Fruit fly (Drosophila melanogaster) Kc167 (cell line): ENCODE measurements around the gene CG13877.

Source experiments
- Myc ChIP-seq: fragments of >200 bp; optimal IDR thresholded peaks from 2 replicates; lab custom pipeline; 2017; ENCODE audit warnings: missing external identifiers
- Sin3A ChIP-seq: fragments of >200 bp; optimal IDR thresholded peaks from 2 replicates; lab custom pipeline; 2018; ENCODE audit warnings: missing external identifiers
- h ChIP-seq: fragments of >200 bp; optimal IDR thresholded peaks from 3 replicates; lab custom pipeline; 2018; ENCODE audit warnings: missing external identifiers
- insv ChIP-seq: fragments of >200 bp; optimal IDR thresholded peaks from 3 replicates; lab custom pipeline; 2018; ENCODE audit warnings: missing external identifiers
- psq ChIP-seq: fragments of >200 bp; optimal IDR thresholded peaks from 2 replicates; lab custom pipeline; 2017; ENCODE audit warnings: missing external identifiers
- ttk ChIP-seq: sonication (Bioruptor generic); optimal IDR thresholded peaks from 2 replicates; lab custom pipeline; 2017; ENCODE audit warnings: missing external identifiers

The CG13877 gene

DNA sequence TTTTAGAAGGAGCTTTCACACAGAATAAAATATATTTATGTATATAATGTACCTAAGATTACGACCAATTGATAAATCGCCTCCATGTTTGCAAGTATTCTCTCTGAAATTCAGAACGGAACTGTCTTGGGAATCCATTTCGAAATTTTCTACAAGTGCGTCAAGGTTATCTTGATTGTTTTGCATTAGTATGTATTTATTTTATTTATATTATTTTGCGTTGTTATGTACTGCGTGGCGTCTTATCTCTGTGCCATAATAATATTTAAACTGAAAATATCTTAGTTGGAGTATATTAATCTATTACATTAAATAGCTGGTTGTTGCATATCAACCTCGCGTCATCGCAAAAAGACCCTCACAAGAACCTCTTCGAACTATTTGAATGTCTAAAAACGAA, 13.6 kb downstream of the CG13877 start, which contains the start of gene CG42846:
CG42846 (minus strand) TSS at position 101 of the 400 bp plus-strand sequence.
- TF ChIP-seq insv (lab: Kevin White, UChicago) (no peak), Myc (no peak), psq (lab: Kevin White, UChicago) (no peak), Sin3A (no peak), h (lab: Kevin White, UChicago) (no peak), ttk (no peak)

DNA sequence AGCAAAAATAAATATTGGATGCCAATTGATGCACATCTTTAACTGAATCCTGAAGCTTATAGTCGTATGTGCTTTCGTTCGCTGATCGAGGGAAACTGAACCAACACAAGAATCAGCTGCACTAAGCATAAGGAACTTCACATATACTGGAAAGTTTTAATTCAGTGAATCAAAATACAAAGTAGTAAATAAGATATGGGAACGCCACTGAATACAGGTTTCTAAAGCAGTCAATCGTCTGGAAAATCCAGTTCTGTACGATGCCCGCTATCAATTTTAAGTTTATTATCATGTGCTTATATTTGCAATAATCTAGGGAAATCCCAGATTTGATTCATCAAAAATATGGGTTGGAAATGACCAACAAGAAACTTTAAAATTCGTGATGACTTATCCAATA, 14.4 kb downstream of the CG13877 start, which contains the start of gene CG34454:
CG34454 (minus strand) TSS at position 84 of the 400 bp plus-strand sequence.
- TF ChIP-seq Sin3A (no peak), Myc (no peak), h (lab: Kevin White, UChicago) (no peak), insv (lab: Kevin White, UChicago) (no peak), ttk (no peak), psq (lab: Kevin White, UChicago) (no peak)

DNA sequence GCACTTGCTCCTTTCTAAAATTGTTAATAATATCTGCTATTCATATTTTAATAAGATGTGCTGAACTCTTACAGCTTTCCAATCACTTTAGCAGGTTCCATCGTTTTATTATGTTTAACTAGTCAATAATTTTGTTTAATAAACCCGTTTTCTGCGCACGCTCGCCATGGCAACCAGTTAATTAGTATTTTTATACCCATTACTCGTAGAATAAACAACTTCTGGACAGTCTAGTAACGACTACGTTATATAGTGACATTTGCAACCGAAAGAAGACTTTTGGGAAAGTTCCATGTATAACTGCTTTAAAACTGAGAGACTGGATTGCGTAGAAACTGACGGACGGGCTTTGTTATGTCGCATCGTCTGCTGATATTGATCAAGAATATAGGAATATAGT, 15.4 kb downstream of the CG13877 start, which contains the start of gene CG34453:
CG34453 (minus strand) TSS at position 101 of the 400 bp plus-strand sequence.
- TF ChIP-seq Sin3A (no peak), ttk (no peak), Myc (no peak), insv (lab: Kevin White, UChicago) (no peak), psq (lab: Kevin White, UChicago) (no peak), h (lab: Kevin White, UChicago) (no peak)

DNA sequence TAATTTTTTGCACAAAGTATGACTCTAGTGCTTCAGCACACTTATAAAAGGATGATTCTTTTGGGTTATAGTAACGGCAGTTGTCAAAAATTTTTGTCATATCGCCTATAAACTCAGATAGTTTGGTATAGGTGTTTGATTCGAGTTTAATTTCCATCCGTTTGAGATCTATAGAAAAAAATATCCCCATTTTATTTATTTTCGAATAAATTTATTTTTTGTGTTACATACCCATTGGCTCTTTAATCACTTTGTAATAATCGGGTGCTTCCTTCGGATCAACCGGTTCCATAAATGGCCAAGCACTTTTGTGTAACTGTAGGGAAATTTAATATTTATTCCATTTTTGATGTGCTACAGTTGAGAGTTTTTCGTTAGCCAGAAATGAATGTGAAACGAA, 16.5 kb downstream of the CG13877 start:
- TF ChIP-seq Myc (no peak), Sin3A (no peak), insv (lab: Kevin White, UChicago) (no peak), h (lab: Kevin White, UChicago) (no peak)

DNA sequence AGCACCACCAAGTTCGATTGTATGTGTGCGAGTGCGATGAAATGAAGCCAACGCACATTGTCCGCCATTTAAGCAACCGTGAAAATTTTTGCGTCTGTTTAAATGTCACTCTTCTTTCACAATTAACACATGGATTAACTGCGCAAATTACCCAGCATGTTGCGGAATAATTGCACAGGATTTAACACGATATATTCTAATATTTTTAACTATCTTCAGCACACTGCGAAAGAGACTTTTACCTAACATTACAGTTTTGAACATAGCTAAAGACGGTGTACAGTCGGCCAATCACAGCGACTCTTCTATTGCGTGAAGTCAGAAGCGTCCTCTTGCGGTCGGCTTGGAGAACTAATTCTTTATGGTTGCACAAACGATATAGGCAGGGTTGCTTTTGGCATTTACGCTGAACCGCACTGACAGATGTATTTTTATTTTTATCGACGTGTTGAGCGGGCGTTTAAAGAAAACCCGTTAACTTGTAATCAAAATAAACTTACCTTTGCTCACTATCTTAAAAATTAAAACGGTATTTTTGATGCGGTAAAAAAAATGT, 28.9 kb downstream of the CG13877 start:
- no peak for TF ChIP-seq Myc
- no peak for TF ChIP-seq psq (lab: Kevin White, UChicago)
- no peak for TF ChIP-seq Sin3A
- no peak for TF ChIP-seq insv (lab: Kevin White, UChicago)
- TF ChIP-seq h (lab: Kevin White, UChicago) = no peak
- no peak for TF ChIP-seq ttk

DNA sequence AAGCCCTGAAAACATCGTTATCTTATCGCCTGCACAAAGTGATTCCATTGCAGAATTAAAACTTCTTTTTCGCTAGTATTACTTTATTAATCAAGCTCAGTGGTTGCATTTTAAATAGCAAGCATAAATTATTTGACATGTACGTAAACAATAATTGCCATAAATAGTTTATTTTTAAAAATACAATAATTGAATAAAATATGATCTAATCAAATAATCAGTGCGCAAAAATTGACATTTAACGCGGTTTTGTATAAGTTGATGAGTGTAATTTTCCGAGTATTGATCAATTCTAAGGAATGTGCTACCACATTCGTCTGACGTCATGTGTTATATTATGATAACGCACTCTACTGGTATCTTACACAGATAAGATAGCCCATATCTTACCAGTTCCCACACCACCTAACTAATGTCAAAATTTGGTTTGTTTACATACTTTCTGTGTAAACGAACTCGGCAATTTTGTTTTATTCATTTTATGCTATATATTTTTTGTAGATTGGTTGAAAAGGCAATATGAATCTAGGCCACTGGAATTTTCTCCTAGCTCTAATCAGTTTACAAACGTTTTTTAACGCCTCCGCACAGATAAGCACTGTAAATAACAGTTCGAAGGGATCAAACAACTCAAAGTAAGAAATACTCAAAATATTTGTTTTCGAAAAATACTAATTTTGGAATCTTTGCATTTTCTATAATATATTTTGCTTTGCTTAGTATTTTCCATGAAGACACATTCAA, 29.8 kb downstream of the CG13877 start, which contains the start of gene mthl14:
mthl14 (plus strand) TSS at position 10 of the 744 bp plus-strand sequence.
- TF ChIP-seq Myc (no peak), h (lab: Kevin White, UChicago) (no peak), insv (lab: Kevin White, UChicago) (no peak), Sin3A (no peak), ttk (no peak), psq (lab: Kevin White, UChicago) (no peak)

DNA sequence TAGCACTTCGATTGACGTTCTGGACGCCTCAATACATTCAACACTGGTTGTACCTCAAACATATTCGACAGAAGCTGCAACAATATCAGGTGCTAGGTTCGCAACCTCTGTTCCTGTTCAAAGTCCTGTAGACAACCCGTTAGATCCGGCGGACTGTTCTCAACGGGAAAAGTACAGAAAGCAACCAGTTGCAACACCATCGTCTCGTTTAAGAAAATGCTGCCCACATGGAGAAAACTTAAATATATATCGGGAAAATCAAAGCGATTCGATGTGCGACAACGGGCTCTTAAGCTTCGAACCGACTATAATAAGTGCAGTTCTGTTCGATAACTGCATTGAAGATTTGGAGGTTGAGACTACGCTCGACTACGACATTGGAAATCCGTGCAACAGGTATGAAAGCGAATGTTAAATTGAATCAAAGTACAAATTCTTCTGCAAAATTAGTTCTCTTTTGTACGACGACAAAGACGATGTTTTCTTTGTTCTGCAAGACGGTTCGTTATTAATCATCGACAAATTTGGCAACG, 30.4 kb downstream of the CG13877 start:
- TF ChIP-seq insv (lab: Kevin White, UChicago) (no peak), ttk (no peak), psq (lab: Kevin White, UChicago) (no peak), Myc (no peak), Sin3A (no peak), h (lab: Kevin White, UChicago) (no peak)

DNA sequence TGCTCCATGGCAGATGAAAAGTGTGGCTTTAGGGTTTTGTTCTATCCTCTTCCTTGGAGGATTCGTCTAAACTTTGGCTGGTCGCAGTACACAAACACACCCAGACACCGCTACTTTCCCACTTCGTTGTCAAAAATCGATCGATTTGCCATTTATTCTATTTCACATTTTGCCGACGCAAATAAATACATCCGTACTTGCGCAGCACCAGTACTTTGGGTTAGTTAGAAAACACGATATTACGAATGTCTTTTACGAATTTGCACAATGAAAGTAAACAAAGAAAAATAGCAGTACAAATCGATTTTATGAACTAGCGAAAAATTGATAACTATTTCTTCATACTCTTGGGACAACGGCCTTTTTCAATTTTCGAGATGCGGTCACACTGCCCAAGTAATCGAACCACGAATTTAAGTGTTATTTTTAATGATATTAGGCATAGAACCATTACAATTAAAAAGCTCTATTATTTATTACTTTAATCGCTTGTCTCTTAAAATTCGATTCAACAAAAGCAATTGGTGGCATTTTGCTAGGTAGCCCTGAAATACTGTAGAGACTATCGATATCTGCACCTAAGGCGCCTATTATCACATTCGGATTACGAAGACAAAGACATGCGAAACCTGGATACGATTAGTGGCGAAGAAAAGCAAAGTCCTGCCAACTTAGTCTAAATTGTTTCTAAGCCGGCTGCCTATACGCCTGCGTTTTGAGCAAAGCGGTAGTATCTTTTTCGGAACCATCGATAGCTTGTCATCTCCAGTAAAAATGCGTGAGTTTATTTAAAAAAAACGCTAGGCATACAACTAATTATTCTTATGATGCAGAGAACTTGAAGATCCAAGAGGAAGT, 40.0 kb downstream of the CG13877 start, which contains the start of the genes DIP2 and wac:
DIP2 (minus strand) TSS at position 337 of the 858 bp plus-strand sequence.
wac (plus strand) TSS at position 559 of the 858 bp plus-strand sequence.
- TF ChIP-seq h (lab: Kevin White, UChicago) (no peak), psq (lab: Kevin White, UChicago) (no peak), Sin3A (no peak), ttk (no peak), Myc (no peak), insv (lab: Kevin White, UChicago) (no peak)

DNA sequence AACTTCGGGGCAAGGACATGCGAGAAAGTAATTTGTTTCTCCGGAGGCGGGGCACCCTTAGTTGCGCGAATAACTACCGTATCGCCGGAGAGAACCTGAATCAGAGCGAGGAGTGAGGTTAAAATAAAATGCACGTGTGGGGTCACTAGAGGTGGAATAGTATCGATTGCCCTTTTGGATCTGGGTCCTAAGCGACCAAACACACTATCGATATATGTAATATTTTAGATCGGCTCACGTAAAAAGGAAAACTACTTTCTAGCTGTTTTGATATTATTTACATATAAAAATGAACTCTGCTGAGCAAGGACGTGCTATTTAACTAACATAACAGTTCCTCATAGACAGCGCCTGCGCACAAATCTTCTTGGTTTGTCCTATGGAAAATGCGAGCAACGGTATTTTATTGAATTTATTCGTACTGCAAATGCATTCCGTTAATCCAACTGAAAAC, 44.9 kb downstream of the CG13877 start:
- TF ChIP-seq h (lab: Kevin White, UChicago) (no peak), insv (lab: Kevin White, UChicago) (no peak), ttk (no peak), Sin3A (no peak), Myc (no peak), psq (lab: Kevin White, UChicago) (no peak)

DNA sequence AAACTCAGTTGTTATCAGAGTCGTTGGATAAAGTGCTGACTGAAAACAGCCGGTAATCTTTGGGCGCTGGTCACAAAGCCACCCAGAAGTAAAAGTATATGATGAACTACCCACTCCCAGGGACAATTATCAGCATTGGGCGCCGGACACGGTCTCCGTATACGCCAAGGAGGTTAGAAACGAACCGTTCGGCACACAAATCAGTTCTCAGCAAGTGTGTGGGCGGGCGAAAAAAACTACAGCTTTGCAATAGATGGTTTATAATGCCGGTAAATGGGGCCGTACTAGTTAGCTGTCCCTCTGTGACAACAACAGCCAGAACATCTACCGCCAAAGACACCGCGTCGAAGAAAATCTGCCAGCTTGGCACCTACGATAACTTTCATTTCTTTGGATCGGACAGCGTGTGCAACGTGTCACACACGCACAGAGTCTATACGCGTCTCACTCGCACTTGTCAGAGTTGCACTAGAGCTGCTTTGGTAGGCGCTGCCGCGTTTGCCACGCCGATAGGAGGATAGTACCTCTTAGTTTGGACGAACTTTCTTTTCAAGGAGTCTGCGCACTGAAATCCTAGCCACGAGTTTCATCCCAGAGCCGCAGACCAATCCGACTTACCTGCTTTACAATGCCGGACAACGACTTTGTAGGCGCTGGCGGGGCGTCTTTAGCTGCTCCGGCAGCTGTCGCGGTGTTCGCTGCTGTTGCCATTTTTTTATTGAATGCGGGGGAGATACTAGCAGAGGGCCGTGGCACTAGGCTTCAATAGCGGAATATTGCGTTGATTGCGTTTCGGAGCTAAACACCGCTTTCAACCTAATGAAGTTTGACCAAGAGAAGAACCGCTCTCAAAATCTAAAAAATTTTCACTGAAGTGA, 45.9 kb downstream of the CG13877 start:
- no peak for TF ChIP-seq insv (lab: Kevin White, UChicago)
- TF ChIP-seq psq (lab: Kevin White, UChicago) = no peak
- no peak for TF ChIP-seq h (lab: Kevin White, UChicago)
- TF ChIP-seq Sin3A = no peak
